Fruit fly (Drosophila melanogaster): ENCODE measurements around the gene CG4768.

dm6 chrX:16761531-16761930, 30.4 kb upstream of the CG4768 start:
- TF ChIP-seq CG17359 (tag; optimal IDR thresholded peaks at IDR 0.05), result no peak
- TF ChIP-seq HLH4C (GFP tag; IDR thresholded peaks at IDR 0.05; ENCODE audit: partially characterized antibody), result no peak
- 0 out of 3 replicates have a peak, but pooled peaks have one; percentile 11 for TF ChIP-seq row (GFP tag; IDR thresholded peaks at IDR 0.05)
- no peak for TF ChIP-seq sob (GFP tag; IDR thresholded peaks at IDR 0.05)
- TF ChIP-seq CG12219 (GFP tag; optimal IDR thresholded peaks at IDR 0.05), result no peak
- no peak for TF ChIP-seq pzg (GFP tag; optimal IDR thresholded peaks at IDR 0.05)
- no peak for TF ChIP-seq pita (GFP tag; optimal IDR thresholded peaks at IDR 0.05)

All from whole organism, embryonic.